Fruit fly (Drosophila melanogaster): ENCODE data around the gene tal-1A.

tal-1A gene

DNA sequence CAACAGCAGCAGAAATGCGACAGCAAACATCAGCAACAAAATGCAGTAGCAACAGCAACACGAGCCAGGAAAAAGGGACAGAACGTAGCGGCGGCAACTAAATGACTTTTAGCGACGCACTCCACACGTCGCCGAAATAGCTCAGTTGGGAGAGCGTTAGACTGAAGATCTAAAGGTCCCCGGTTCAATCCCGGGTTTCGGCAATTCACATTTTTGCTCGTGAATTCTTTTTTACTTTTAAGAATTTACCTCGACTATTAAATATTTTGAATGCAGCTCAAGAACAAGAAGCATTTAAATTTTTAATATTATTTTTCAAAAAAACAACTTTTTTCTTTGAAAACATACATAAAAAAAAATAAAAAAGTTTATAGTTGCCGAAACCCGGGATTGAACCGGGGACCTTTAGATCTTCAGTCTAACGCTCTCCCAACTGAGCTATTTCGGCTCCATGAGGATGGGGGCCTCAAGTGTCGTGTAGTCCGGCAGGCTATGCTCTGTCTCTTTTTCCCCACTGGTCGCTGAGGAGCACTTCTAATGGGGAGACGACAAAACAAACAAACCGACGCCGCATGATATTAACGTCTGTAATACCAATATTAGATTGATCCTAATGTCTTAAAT, 15.0 kb upstream of the tal-1A start (continued):
- peak; percentile 50; the same call in 1 of the 4 replicates for TF ChIP-seq chinmo (GFP tag; IDR thresholded peaks at IDR 0.05; ENCODE audit: partially characterized antibody)
- peak; percentile 86 for TF ChIP-seq CG16813 (GFP tag; IDR thresholded peaks at IDR 0.05; ENCODE audit: partially characterized antibody)
- TF ChIP-seq stc (GFP tag; IDR thresholded peaks at IDR 0.05): no peak
- TF ChIP-seq Med (GFP tag): peak; percentile 28
- TF ChIP-seq unc-4 (GFP tag; IDR thresholded peaks at IDR 0.05; ENCODE audit: partially characterized antibody): peak; percentile 36; the same call in 1 of the 2 replicates
- peak; percentile 72; the same call in 2 of the 3 replicates for TF ChIP-seq hb (GFP tag; IDR thresholded peaks at IDR 0.05; ENCODE audit: partially characterized antibody)
- peak; percentile 67 for TF ChIP-seq sna (GFP tag; IDR thresholded peaks at IDR 0.05; ENCODE audit: partially characterized antibody)
- TF ChIP-seq HLH4C (GFP tag; IDR thresholded peaks at IDR 0.05; ENCODE audit: partially characterized antibody): peak; percentile 66
- no peak for TF ChIP-seq CG12659 (GFP tag; optimal IDR thresholded peaks at IDR 0.05)
- TF ChIP-seq ato (GFP tag; IDR thresholded peaks at IDR 0.05; ENCODE audit: partially characterized antibody): peak; percentile 46; the same call in 1 of the 2 replicates
- peak; percentile 74; the same call in 2 of the 3 replicates for TF ChIP-seq Opbp (GFP tag; IDR thresholded peaks at IDR 0.05; ENCODE audit: partially characterized antibody)
- TF ChIP-seq Optix (GFP tag; IDR thresholded peaks at IDR 0.05): no peak
- 0 out of 3 replicates have a peak, but pooled peaks have one; percentile 12 for TF ChIP-seq ci (GFP tag; IDR thresholded peaks at IDR 0.05)
- TF ChIP-seq tna (GFP tag; IDR thresholded peaks at IDR 0.05; ENCODE audit: partially characterized antibody): peak; percentile 73
- TF ChIP-seq CG7963 (GFP tag; IDR thresholded peaks at IDR 0.05; ENCODE audit: partially characterized antibody): peak; percentile 68
- peak; percentile 79 for TF ChIP-seq nerfin-2 (GFP tag; IDR thresholded peaks at IDR 0.05; ENCODE audit: partially characterized antibody)
- peak; percentile 97 for TF ChIP-seq Bdp1 (GFP tag; optimal IDR thresholded peaks at IDR 0.05)
- peak; percentile 27 for TF ChIP-seq CG1832 (GFP tag; optimal IDR thresholded peaks at IDR 0.05)
- TF ChIP-seq wdn (GFP tag; IDR thresholded peaks at IDR 0.05): no peak
- no peak for TF ChIP-seq CG7839 (tag; optimal IDR thresholded peaks at IDR 0.05)
- 0 out of 3 replicates have a peak, but pooled peaks have one; percentile 43 for TF ChIP-seq zen2 (GFP tag; IDR thresholded peaks at IDR 0.05; ENCODE audit: partially characterized antibody)
- peak; percentile 18 for TF ChIP-seq CG11504 (tag; optimal IDR thresholded peaks at IDR 0.05)
- peak; percentile 59; the same call in 1 of the 2 replicates for TF ChIP-seq CG42726 (GFP tag; IDR thresholded peaks at IDR 0.05; ENCODE audit: partially characterized antibody)
- TF ChIP-seq CG34224 (GFP tag; IDR thresholded peaks at IDR 0.05; ENCODE audit: partially characterized antibody): peak; percentile 50; the same call in 2 of the 3 replicates
- no peak for TF ChIP-seq CG7372 (GFP tag; IDR thresholded peaks at IDR 0.05)

DNA sequence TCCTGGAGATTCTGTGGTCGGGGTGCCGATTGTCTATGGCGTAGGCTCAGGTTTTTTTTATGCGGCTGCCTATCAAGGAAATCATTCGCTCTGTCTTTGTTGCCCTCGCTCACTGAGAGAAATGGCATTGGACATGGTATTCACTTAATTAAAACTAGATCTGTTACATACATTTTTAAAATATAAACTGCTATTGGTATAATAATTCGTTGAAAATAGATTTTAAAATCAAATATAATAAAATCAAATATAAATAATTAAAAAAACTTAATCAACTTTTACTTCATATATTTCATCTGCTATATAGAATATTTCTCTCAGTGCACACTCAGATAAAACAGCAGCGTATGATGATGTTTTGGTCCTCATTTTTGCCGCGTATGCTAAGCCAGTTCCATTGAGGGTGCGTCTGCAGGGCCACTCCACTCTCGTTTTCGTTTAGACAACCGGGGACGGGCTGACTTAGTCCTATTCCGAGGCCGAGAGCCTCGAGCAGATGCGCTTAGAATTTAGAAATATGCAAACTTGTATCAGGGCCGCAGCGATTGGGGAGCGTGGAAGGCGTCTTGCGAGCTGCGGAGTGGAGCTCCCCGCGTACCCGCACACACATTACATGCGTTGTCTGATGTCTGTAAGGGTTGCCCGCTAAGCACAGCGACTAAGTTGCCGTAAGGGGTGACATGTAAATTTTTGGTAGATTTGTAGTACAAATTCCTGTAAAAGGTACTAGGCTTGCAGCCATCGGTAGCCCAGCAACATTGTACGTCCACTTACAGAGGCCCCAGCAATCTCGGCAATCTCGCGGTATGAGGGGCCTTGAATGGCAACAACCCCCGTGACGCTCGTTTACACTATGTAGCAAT, 13.1 kb upstream of the tal-1A start:
- TF ChIP-seq CG17829 (tag; optimal IDR thresholded peaks at IDR 0.05) (peak; percentile 62), CG7963 (GFP tag; IDR thresholded peaks at IDR 0.05; ENCODE audit: partially characterized antibody) (no peak), crol (GFP tag; IDR thresholded peaks at IDR 0.05) (peak; percentile 76), CG12942 (GFP tag; optimal IDR thresholded peaks at IDR 0.05) (no peak), E2f2 (GFP tag; IDR thresholded peaks at IDR 0.05) (no peak), E2f1 (GFP tag; IDR thresholded peaks at IDR 0.05) (no peak), CG9437 (GFP tag; optimal IDR thresholded peaks at IDR 0.05) (no peak), CG10209 (GFP tag; optimal IDR thresholded peaks at IDR 0.05) (peak; percentile 45), emc (GFP tag; optimal IDR thresholded peaks at IDR 0.05) (no peak), D (optimal IDR thresholded peaks at IDR 0.05) (no peak), D (GFP tag; optimal IDR thresholded peaks at IDR 0.05) (peak; percentile 48), Ets65A (GFP tag) (peak; percentile 67), sug (tag; optimal IDR thresholded peaks at IDR 0.05) (no peak), Nf-YB (GFP tag; optimal IDR thresholded peaks at IDR 0.05) (peak; percentile 16), CG9215 (GFP tag; IDR thresholded peaks at IDR 0.05) (no peak), CG16779 (GFP tag; IDR thresholded peaks at IDR 0.05) (no peak), CG11695 (GFP tag; IDR thresholded peaks at IDR 0.05) (no peak), bbx (GFP tag; IDR thresholded peaks at IDR 0.05; ENCODE audit: partially characterized antibody) (no peak), Scr (GFP tag; IDR thresholded peaks at IDR 0.05; ENCODE audit: partially characterized antibody) (no peak), al (GFP tag; IDR thresholded peaks at IDR 0.05) (no peak), Hr3 (GFP tag; optimal IDR thresholded peaks at IDR 0.05) (peak; percentile 19), HLHmδ (GFP tag; optimal IDR thresholded peaks at IDR 0.05) (no peak)

All from whole organism, embryonic.